Fruit fly (Drosophila melanogaster): ENCODE results near the gene woc.

DNA sequence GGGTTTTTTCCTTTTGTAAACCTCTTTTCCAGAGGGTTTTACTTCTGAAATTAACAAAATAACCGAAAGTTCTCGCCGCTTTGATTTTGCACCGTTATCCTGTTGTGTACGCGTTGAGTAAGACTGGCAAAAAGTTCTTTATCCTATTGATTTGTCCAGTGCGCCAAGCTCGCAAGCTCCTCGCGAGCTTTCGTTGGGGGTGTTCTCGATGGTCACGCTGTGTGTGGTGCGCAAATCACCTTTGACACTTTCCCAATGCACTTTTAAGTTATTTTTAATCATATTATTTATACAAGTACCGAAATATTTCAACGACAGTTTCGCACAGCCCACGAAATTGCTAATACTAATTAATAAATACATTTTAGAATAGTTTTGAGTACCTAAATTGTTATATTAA lies 25.9 kb downstream of the woc start:
- TF ChIP-seq Pif1A (GFP tag; optimal IDR thresholded peaks at IDR 0.05), result no peak
- no peak for TF ChIP-seq CG34367 (tag; optimal IDR thresholded peaks at IDR 0.05)
- no peak for TF ChIP-seq EcR (GFP tag; optimal IDR thresholded peaks at IDR 0.05)
- no peak for TF ChIP-seq Snoo (tag; optimal IDR thresholded peaks at IDR 0.05)
- TF ChIP-seq CG15710 (tag; optimal IDR thresholded peaks at IDR 0.05), result no peak
- TF ChIP-seq CG17806 (tag; optimal IDR thresholded peaks at IDR 0.05), result no peak
- no peak for TF ChIP-seq D1 (tag; optimal IDR thresholded peaks at IDR 0.05)
- TF ChIP-seq Pif1B (GFP tag; optimal IDR thresholded peaks at IDR 0.05), result no peak
- TF ChIP-seq CG14655 (GFP tag; optimal IDR thresholded peaks at IDR 0.05), result no peak
- TF ChIP-seq CG9948 (tag; optimal IDR thresholded peaks at IDR 0.05), result no peak
- no peak for TF ChIP-seq rn (GFP tag; IDR thresholded peaks at IDR 0.05)
- TF ChIP-seq Ets98B (GFP tag; IDR thresholded peaks at IDR 0.05), result no peak
